Worm (Caenorhabditis elegans) whole organism, L4/young adult: ENCODE measurements around the gene unc-80.

Experiments
- W03F9.2 ChIP-seq: fragments of 150-350 bp; optimal IDR thresholded peaks from 2 replicates; lab custom pipeline; 2014; ENCODE audit warnings: missing biosample characterization, missing genetic modification characterization
- dao-5 ChIP-seq: sonication (generic microtip); optimal IDR thresholded peaks from 2 replicates; lab custom pipeline; 2016; ENCODE audit warnings: missing genotype, missing genetic modification characterization, moderate library complexity, missing compliant biosample characterization
- him-1 ChIP-seq: sonication (generic microtip); optimal IDR thresholded peaks from 2 replicates; lab custom pipeline; 2016; ENCODE audit warnings: missing genotype, missing genetic modification reagents, missing genetic modification characterization, missing compliant biosample characterization

ce11 chrV:20838565-20838964, 40.8 kb upstream of the unc-80 start, which contains the start of gene exos-7:
- TF ChIP-seq dao-5 (no peak), him-1 (tag; lab: Kevin White, UChicago) (no peak), W03F9.2 (no peak)
